Worm (Caenorhabditis elegans) whole organism, L2 larva: ENCODE measurements around the gene snb-2.
A peak's percentile ranks its signal among the peaks of the same experiment; 100 is the strongest.

Experiments
- C34F6.9 ChIP-seq: fragments of 150-350 bp; optimal IDR thresholded peaks from 2 replicates; lab custom pipeline; 2014; ENCODE audit warnings: missing biosample characterization, missing genetic modification characterization
- F13H6.1 ChIP-seq: sonication (generic microtip); optimal IDR thresholded peaks from 2 replicates; lab custom pipeline; 2016; ENCODE audit warnings: missing genetic modification characterization, missing compliant biosample characterization
- Y55F3AM.14 ChIP-seq: fragments of 200-800 bp; sonication (Bioruptor generic); optimal IDR thresholded peaks from 2 replicates; lab custom pipeline; 2018; ENCODE audit warnings: mild to moderate bottlenecking, missing genetic modification characterization, missing compliant biosample characterization
- ZK546.5 ChIP-seq: sonication (generic microtip); optimal IDR thresholded peaks from 2 replicates; lab custom pipeline; 2017; ENCODE audit warnings: missing biosample characterization, missing genetic modification characterization
- alr-1 ChIP-seq: fragments of 150-350 bp; optimal IDR thresholded peaks from 2 replicates; lab custom pipeline; 2014; ENCODE audit warnings: missing biosample characterization, missing genetic modification characterization
- aly-2 ChIP-seq: fragments of 150-350 bp; optimal IDR thresholded peaks from 2 replicates; lab custom pipeline; 2014; ENCODE audit warnings: missing biosample characterization, missing genetic modification characterization
- ama-1 ChIP-seq: fragments of 150-350 bp; optimal IDR thresholded peaks from 2 replicates; lab custom pipeline; 2018; ENCODE audit warnings: inconsistent platforms
- ceh-16 ChIP-seq: fragments of 150-350 bp; optimal IDR thresholded peaks from 2 replicates; lab custom pipeline; 2014; ENCODE audit warnings: missing biosample characterization, missing genetic modification characterization
- ceh-82 ChIP-seq: fragments of 150-350 bp; optimal IDR thresholded peaks from 2 replicates; lab custom pipeline; 2014; ENCODE audit warnings: missing biosample characterization, missing genetic modification characterization
- crh-2 ChIP-seq: sonication (generic microtip); optimal IDR thresholded peaks from 2 replicates; lab custom pipeline; 2017; ENCODE audit warnings: missing biosample characterization, missing genetic modification characterization
- egl-27 ChIP-seq: sonication (generic microtip); optimal IDR thresholded peaks from 3 replicates; lab custom pipeline; 2017; ENCODE audit warnings: missing biosample characterization, missing genetic modification reagents, missing genetic modification characterization
- fos-1 ChIP-seq: fragments of 150-350 bp; optimal IDR thresholded peaks from 2 replicates; lab custom pipeline; 2014; ENCODE audit warnings: missing biosample characterization, missing genetic modification characterization
- gmeb-1 ChIP-seq: fragments of 150-350 bp; optimal IDR thresholded peaks from 2 replicates; lab custom pipeline; 2014; ENCODE audit warnings: missing biosample characterization, missing genetic modification characterization
- lin-13 ChIP-seq: fragments of 150-350 bp; optimal IDR thresholded peaks from 2 replicates; lab custom pipeline; 2014; ENCODE audit warnings: missing biosample characterization, missing genetic modification reagents, missing genetic modification characterization
- lin-39 ChIP-seq: fragments of 150-350 bp; optimal IDR thresholded peaks from 2 replicates; lab custom pipeline; 2014; ENCODE audit warnings: missing biosample characterization, missing genetic modification reagents, missing genetic modification characterization
- lsy-2 ChIP-seq, 2 experiments: fragments of 150-350 bp in 1 of 2; sonication (generic microtip) in 1 of 2; optimal IDR thresholded peaks; 2 replicates each; lab custom pipeline; 2014 to 2017; ENCODE audit warnings: missing biosample characterization in 2 of 2, missing genetic modification characterization in 2 of 2
- mab-5 ChIP-seq: fragments of 150-350 bp; optimal IDR thresholded peaks from 2 replicates; lab custom pipeline; 2014; ENCODE audit warnings: missing biosample characterization, missing genetic modification characterization
- mbf-1 ChIP-seq: sonication (generic microtip); optimal IDR thresholded peaks from 2 replicates; lab custom pipeline; 2017; ENCODE audit warnings: missing biosample characterization, missing genetic modification characterization
- mdl-1 ChIP-seq, 2 experiments: fragments of 150-350 bp in 1 of 2; sonication (generic microtip) in 1 of 2; optimal IDR thresholded peaks; 2 replicates each; lab custom pipeline; 2017; ENCODE audit warnings: missing biosample characterization in 2 of 2, missing genetic modification characterization in 2 of 2
- nhr-12 ChIP-seq: fragments of 150-350 bp; optimal IDR thresholded peaks from 2 replicates; lab custom pipeline; 2014; ENCODE audit warnings: missing biosample characterization, missing genetic modification characterization
- nhr-129 ChIP-seq: fragments of 150-350 bp; optimal IDR thresholded peaks from 2 replicates; lab custom pipeline; 2014; ENCODE audit warnings: missing biosample characterization, missing genetic modification characterization
- nhr-21 ChIP-seq: fragments of 150-350 bp; optimal IDR thresholded peaks from 2 replicates; lab custom pipeline; 2014; ENCODE audit warnings: missing biosample characterization, missing genetic modification characterization
- nhr-23 ChIP-seq: fragments of 150-350 bp; optimal IDR thresholded peaks from 2 replicates; lab custom pipeline; 2014; ENCODE audit warnings: missing biosample characterization, missing genetic modification reagents, missing genetic modification characterization
- nhr-237 ChIP-seq: fragments of 150-350 bp; optimal IDR thresholded peaks from 2 replicates; lab custom pipeline; 2014; ENCODE audit warnings: missing biosample characterization, missing genetic modification characterization
- nhr-6 ChIP-seq: fragments of 150-350 bp; optimal IDR thresholded peaks from 2 replicates; lab custom pipeline; 2014; ENCODE audit warnings: missing biosample characterization, missing genetic modification characterization
- nhr-77 ChIP-seq: fragments of 150-350 bp; optimal IDR thresholded peaks from 2 replicates; lab custom pipeline; 2014; ENCODE audit warnings: missing biosample characterization, missing genetic modification characterization
- peb-1 ChIP-seq: fragments of 150-350 bp; optimal IDR thresholded peaks from 2 replicates; lab custom pipeline; 2014; ENCODE audit warnings: missing biosample characterization, missing genetic modification characterization
- skn-1 ChIP-seq: sonication (generic microtip); optimal IDR thresholded peaks from 2 replicates; lab custom pipeline; 2017; ENCODE audit warnings: missing biosample characterization, missing genetic modification characterization
- sma-3 ChIP-seq: sonication (generic microtip); optimal IDR thresholded peaks from 2 replicates; lab custom pipeline; 2016; ENCODE audit warnings: missing genetic modification reagents, missing genetic modification characterization, missing compliant biosample characterization
- sma-9 ChIP-seq, 2 experiments: fragments of 150-350 bp in 1 of 2; sonication (generic microtip) in 1 of 2; optimal IDR thresholded peaks; 2 replicates each; lab custom pipeline; 2014 to 2016; ENCODE audit warnings: missing genetic modification characterization in 2 of 2, mild to moderate bottlenecking in 1 of 2, missing biosample characterization in 1 of 2, missing compliant biosample characterization in 1 of 2, missing genetic modification reagents in 1 of 2, moderate library complexity in 1 of 2
- unc-39 ChIP-seq: fragments of 150-350 bp; optimal IDR thresholded peaks from 2 replicates; lab custom pipeline; 2014; ENCODE audit warnings: missing biosample characterization, missing genetic modification characterization
- unc-55 ChIP-seq: fragments of 150-350 bp; sonication (generic microtip); optimal IDR thresholded peaks from 3 replicates; lab custom pipeline; 2014; ENCODE audit warnings: missing biosample characterization, missing genetic modification reagents, missing genetic modification characterization
- unc-62 ChIP-seq: fragments of 150-350 bp; optimal IDR thresholded peaks from 2 replicates; lab custom pipeline; 2014; ENCODE audit warnings: missing biosample characterization, missing genetic modification reagents, missing genetic modification characterization
- zag-1 ChIP-seq: fragments of 150-350 bp; optimal IDR thresholded peaks from 2 replicates; lab custom pipeline; 2014; ENCODE audit warnings: missing biosample characterization, missing genetic modification characterization
- ztf-1 ChIP-seq: fragments of 200-800 bp; sonication (Bioruptor generic); conservative IDR thresholded peaks from 2 replicates; pipeline ENCODE4 v1.3.6; 2022; ENCODE audit warnings: missing genetic modification characterization, missing compliant biosample characterization
- ztf-11 ChIP-seq: sonication (generic microtip); optimal IDR thresholded peaks from 2 replicates; lab custom pipeline; 2017; ENCODE audit warnings: missing biosample characterization, missing genetic modification characterization
- ztf-4 ChIP-seq: fragments of 150-350 bp; optimal IDR thresholded peaks from 2 replicates; lab custom pipeline; 2014; ENCODE audit warnings: missing biosample characterization, missing genetic modification characterization

snb-2 gene

ce11 chrV:12317894-12318553 is 27.7 kb downstream of the snb-2 start, which contains the start of the genes R04F11.5 and R04F11.2 (continued):
- TF ChIP-seq lin-39 (tag; lab: Kevin White, UChicago) (no peak), nhr-21 (tag; lab: Kevin White, UChicago) (peak; percentile 72), ceh-82 (tag; lab: Kevin White, UChicago) (no peak), mdl-1 (tag; optimal IDR thresholded peaks at IDR 0.05; lab: Kevin White, UChicago) (no peak), ZK546.5 (tag; lab: Kevin White, UChicago) (peak; percentile 23)
- TF ChIP-seq, all 48 proteins: peak for 21

ce11 chrV:12317080-12317479 is 28.6 kb downstream of the snb-2 start, which contains the start of gene R04F11.3:
TSS of gene R04F11.3 (minus strand) at chrV:12317180.
- TF ChIP-seq ZK546.5 (tag; lab: Kevin White, UChicago) (no peak), alr-1 (no peak), F13H6.1 (tag; lab: Kevin White, UChicago) (no peak), nhr-77 (no peak), egl-27 (tag; lab: Kevin White, UChicago) (no peak), ztf-1 (GFP tag; lab: Robert Waterston, UW) (no peak), nhr-23 (tag; lab: Kevin White, UChicago) (no peak), ceh-16 (no peak), lin-13 (GFP tag; lab: Kevin White, UChicago) (no peak), skn-1 (tag; lab: Kevin White, UChicago) (no peak), crh-2 (tag; lab: Kevin White, UChicago) (no peak), peb-1 (tag; lab: Kevin White, UChicago) (no peak), fos-1 (tag; lab: Kevin White, UChicago) (no peak)

- no peak for TF ChIP-seq ztf-4
- no peak for TF ChIP-seq nhr-237 (tag; lab: Kevin White, UChicago)
- TF ChIP-seq skn-1 (tag; lab: Kevin White, UChicago), result no peak
- TF ChIP-seq gmeb-1 (tag; lab: Kevin White, UChicago), result no peak
- no peak for TF ChIP-seq Y55F3AM.14 (GFP tag; lab: Kevin White, UChicago)
- TF ChIP-seq lin-13 (GFP tag; lab: Kevin White, UChicago), result no peak
- no peak for TF ChIP-seq nhr-12
These were observed 29.6 kb downstream of the snb-2 start for ce11 chrV:12316076-12316475.

- TF ChIP-seq egl-27 (tag; lab: Kevin White, UChicago), result no peak
- TF ChIP-seq unc-55 (GFP tag; lab: Kevin White, UChicago), result peak; percentile 54
- TF ChIP-seq ceh-82 (tag; lab: Kevin White, UChicago), result no peak
- no peak for TF ChIP-seq mab-5 (tag; lab: Kevin White, UChicago)
- TF ChIP-seq nhr-6 (tag; lab: Kevin White, UChicago), result no peak
- TF ChIP-seq C34F6.9 (tag; lab: Kevin White, UChicago), result peak; percentile 41
- TF ChIP-seq sma-3 (GFP tag; lab: Kevin White, UChicago), result no peak
- TF ChIP-seq alr-1, result no peak
- TF ChIP-seq lsy-2 (tag; optimal IDR thresholded peaks at IDR 0.05; lab: Kevin White, UChicago), result peak in 1 of 2 experiments; percentile 38
- no peak for TF ChIP-seq nhr-237 (tag; lab: Kevin White, UChicago)
- TF ChIP-seq sma-9 (GFP tag; optimal IDR thresholded peaks at IDR 0.05; lab: Kevin White, UChicago), result no peak
- TF ChIP-seq sma-9 (tag; optimal IDR thresholded peaks at IDR 0.05; lab: Kevin White, UChicago), result no peak
- TF ChIP-seq ZK546.5 (tag; lab: Kevin White, UChicago), result no peak
- no peak for TF ChIP-seq mbf-1 (tag; lab: Kevin White, UChicago)
- TF ChIP-seq aly-2, result no peak
- TF ChIP-seq nhr-77, result no peak
- no peak for TF ChIP-seq ama-1
- TF ChIP-seq Y55F3AM.14 (GFP tag; lab: Kevin White, UChicago), result no peak
- TF ChIP-seq nhr-129 (tag; lab: Kevin White, UChicago), result peak; percentile 18
- no peak for TF ChIP-seq nhr-12
- no peak for TF ChIP-seq crh-2 (tag; lab: Kevin White, UChicago)
- TF ChIP-seq unc-39 (tag; lab: Kevin White, UChicago), result no peak
- no peak for TF ChIP-seq mdl-1 (tag; optimal IDR thresholded peaks at IDR 0.05; lab: Kevin White, UChicago)
- TF ChIP-seq unc-62 (GFP tag; lab: Kevin White, UChicago), result no peak
- no peak for TF ChIP-seq ztf-11 (tag; lab: Kevin White, UChicago)
- TF ChIP-seq zag-1 (tag; lab: Kevin White, UChicago), result peak; percentile 33
These were observed 31.3 kb downstream of the snb-2 start for ce11 chrV:12314413-12314812.
